Worm (Caenorhabditis elegans): ENCODE results near the gene cyp-13A12.
A peak's percentile ranks its signal among the peaks of the same experiment; 100 is the strongest.

The cyp-13A12 gene

ce11 chrIII:13066828-13067227 is 42.5 kb downstream of the cyp-13A12 start (continued):
- TF ChIP-seq ztf-18 (tag; optimal IDR thresholded peaks at IDR 0.05) (no peak), hlh-26 (GFP tag; conservative IDR thresholded peaks at IDR 0.05) (no peak), lsl-1 (GFP tag; optimal IDR thresholded peaks at IDR 0.05) (no peak), die-1 (tag; optimal IDR thresholded peaks at IDR 0.05) (no peak), F49E8.2 (tag; optimal IDR thresholded peaks at IDR 0.05; ENCODE audit: insufficient read depth) (no peak), Y67H2A.10 (GFP tag; conservative IDR thresholded peaks at IDR 0.05) (no peak), xnd-1 (tag; optimal IDR thresholded peaks at IDR 0.05) (no peak), tbx-9 (tag; optimal IDR thresholded peaks at IDR 0.05; ENCODE audit: borderline replicate concordance) (no peak), hmg-1.2 (GFP tag; IDR thresholded peaks at IDR 0.05) (no peak), F23B12.7 (tag; optimal IDR thresholded peaks at IDR 0.05; ENCODE audit: insufficient read depth) (no peak), atf-7 (tag; optimal IDR thresholded peaks at IDR 0.05) (peak; percentile 26)

- TF ChIP-seq mes-4 (tag; optimal IDR thresholded peaks at IDR 0.05) (no peak), rpc-1 (optimal IDR thresholded peaks at IDR 0.05) (no peak), rpc-1 (tag; optimal IDR thresholded peaks at IDR 0.05) (no peak), D2030.7 (GFP tag; IDR thresholded peaks at IDR 0.05) (no peak), madf-8 (GFP tag; conservative IDR thresholded peaks at IDR 0.05) (no peak), xnd-1 (tag; optimal IDR thresholded peaks at IDR 0.05) (no peak), ceh-100 (GFP tag; IDR thresholded peaks at IDR 0.05) (no peak), F39B2.1 (GFP tag; IDR thresholded peaks at IDR 0.05) (no peak), B0019.2 (GFP tag; conservative IDR thresholded peaks at IDR 0.05) (no peak), ceh-40 (GFP tag; IDR thresholded peaks at IDR 0.05) (no peak), F57A8.1 (GFP tag; optimal IDR thresholded peaks at IDR 0.05) (no peak), rcor-1 (GFP tag; IDR thresholded peaks at IDR 0.05) (no peak), Y56A3A.18 (GFP tag; IDR thresholded peaks at IDR 0.05) (0 out of 2 replicates have a peak, but pooled peaks have one; percentile 41), egl-44 (GFP tag; IDR thresholded peaks at IDR 0.05) (no peak), ccch-3 (GFP tag; optimal IDR thresholded peaks at IDR 0.05) (no peak), C17E4.6 (GFP tag; IDR thresholded peaks at IDR 0.05) (no peak), ztf-6 (GFP tag; IDR thresholded peaks at IDR 0.05) (no peak), lsy-27 (tag; optimal IDR thresholded peaks at IDR 0.05; ENCODE audit: borderline replicate concordance, insufficient read depth) (no peak), Y53F4B.3 (GFP tag; IDR thresholded peaks at IDR 0.05) (no peak), nfya-1 (tag; optimal IDR thresholded peaks at IDR 0.05; ENCODE audit: borderline replicate concordance, insufficient read depth) (no peak), dox-1 (GFP tag; IDR thresholded peaks at IDR 0.05) (peak; percentile 66), hmg-1.2 (GFP tag; IDR thresholded peaks at IDR 0.05) (peak; percentile 72), ztf-3 (GFP tag; optimal IDR thresholded peaks at IDR 0.05) (no peak), F37B4.10 (GFP tag; IDR thresholded peaks at IDR 0.05) (0 out of 2 replicates have a peak, but pooled peaks have one; percentile 72), F55B11.4 (tag; optimal IDR thresholded peaks at IDR 0.05; ENCODE audit: borderline replicate concordance, insufficient read depth) (no peak), efl-1 (GFP tag; optimal IDR thresholded peaks at IDR 0.05) (no peak), ztf-28 (GFP tag; IDR thresholded peaks at IDR 0.05) (no peak), die-1 (tag; optimal IDR thresholded peaks at IDR 0.05) (no peak), fkh-3 (tag; optimal IDR thresholded peaks at IDR 0.05) (no peak), cebp-2 (GFP tag; IDR thresholded peaks at IDR 0.05) (no peak), ceh-27 (GFP tag; optimal IDR thresholded peaks at IDR 0.05) (peak; percentile 79), F23B12.7 (tag; optimal IDR thresholded peaks at IDR 0.05; ENCODE audit: insufficient read depth) (peak; percentile 36), ets-4 (GFP tag; optimal IDR thresholded peaks at IDR 0.05) (peak; percentile 53), attf-6 (GFP tag; IDR thresholded peaks at IDR 0.05) (no peak), Y53G8AR.9 (GFP tag; conservative IDR thresholded peaks at IDR 0.05) (no peak), K11D2.4 (GFP tag; IDR thresholded peaks at IDR 0.05) (no peak), ztf-18 (tag; optimal IDR thresholded peaks at IDR 0.05) (peak; percentile 24), C06A6.2 (GFP tag; conservative IDR thresholded peaks at IDR 0.05) (peak; percentile 68), madf-10 (tag; optimal IDR thresholded peaks at IDR 0.05) (peak; percentile 81)
Measured at ce11 chrIII:13067884-13068767, 43.8 kb downstream of the cyp-13A12 start.
